Worm (Caenorhabditis elegans) whole organism, L4 larva: Measurements from ENCODE around the gene F57C7.4.
A peak's percentile ranks its signal among the peaks of the same experiment; 100 is the strongest.

Experiments used
- aha-1 ChIP-seq: fragments of 150-350 bp; peaks from one replicate; lab custom pipeline; 2014; ENCODE audit warnings: missing biosample characterization, missing genetic modification characterization
- ama-1 ChIP-seq: fragments of 150-350 bp; optimal IDR thresholded peaks from 2 replicates; lab custom pipeline; 2014; ENCODE audit warnings: inconsistent platforms, mixed read lengths
- ceh-20 ChIP-seq: fragments of 200-800 bp; sonication (Bioruptor generic); IDR thresholded peaks from 2 replicates; pipeline ENCODE4 v1.3.6; 2022; ENCODE audit warnings: missing genetic modification reagents, missing genetic modification characterization, missing compliant biosample characterization
- madf-9 ChIP-seq: fragments of 200-800 bp; sonication (Bioruptor generic); conservative IDR thresholded peaks from 2 replicates; pipeline ENCODE4 v1.3.6; 2022; ENCODE audit warnings: missing genetic modification reagents, missing genetic modification characterization, missing compliant biosample characterization
- pqm-1 ChIP-seq: sonication (generic microtip); optimal IDR thresholded peaks from 2 replicates; lab custom pipeline; 2017; ENCODE audit warnings: missing biosample characterization, missing genetic modification characterization
- sdz-12 ChIP-seq: fragments of 200-800 bp; sonication (Bioruptor generic); optimal IDR thresholded peaks from 2 replicates; lab custom pipeline; 2018; ENCODE audit warnings: mild to moderate bottlenecking, missing genetic modification characterization, missing compliant biosample characterization

DNA sequence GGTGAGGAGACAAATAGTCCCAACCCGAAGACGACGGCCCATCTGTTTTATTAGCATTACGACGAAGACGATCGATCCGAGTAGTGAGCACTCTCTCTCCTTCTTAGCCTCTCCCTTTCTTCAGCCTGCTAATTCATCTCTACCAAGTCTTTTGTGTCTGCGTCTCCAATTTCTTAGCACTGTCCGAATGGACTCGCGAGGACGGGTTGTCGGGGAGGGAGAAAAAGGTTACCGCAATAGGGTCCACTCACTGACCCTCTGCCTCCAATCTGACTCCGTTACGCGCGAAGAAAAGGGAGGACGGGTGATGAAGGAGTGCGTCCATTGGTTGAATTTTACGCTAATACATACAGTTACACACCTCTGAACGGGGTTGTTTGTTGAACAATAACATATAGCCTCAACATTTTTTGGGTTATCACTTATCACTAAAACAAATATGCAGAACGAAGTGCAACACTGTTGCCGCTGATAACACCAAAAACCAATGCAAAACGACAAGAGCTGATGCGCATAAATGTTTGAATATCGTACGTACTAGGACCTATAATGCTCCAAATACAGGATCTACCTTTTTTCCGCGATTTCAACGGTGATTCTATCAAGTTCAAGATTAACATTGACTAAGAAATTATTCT, 8.3 kb upstream of the F57C7.4 start:
- TF ChIP-seq ama-1 (no peak), pqm-1 (peak; percentile 47), madf-9 (no peak), ceh-20 (no peak), sdz-12 (GFP tag; lab: Kevin White, UChicago) (no peak), aha-1 (no peak)
